Worm (Caenorhabditis elegans) whole organism, L3 larva: ENCODE data around the gene sre-40.

Experiments used
- R02D3.7 ChIP-seq: fragments of 150-350 bp; optimal IDR thresholded peaks from 2 replicates; lab custom pipeline; 2014; ENCODE audit warnings: missing biosample characterization, missing genetic modification characterization
- aly-2 ChIP-seq: fragments of 150-350 bp; optimal IDR thresholded peaks from 2 replicates; lab custom pipeline; 2014; ENCODE audit warnings: missing biosample characterization, missing genetic modification characterization
- ama-1 ChIP-seq: fragments of 150-350 bp; optimal IDR thresholded peaks from 2 replicates; lab custom pipeline; 2018
- ceh-16 ChIP-seq: sonication (generic microtip); optimal IDR thresholded peaks from 2 replicates; lab custom pipeline; 2017; ENCODE audit warnings: missing biosample characterization, missing genetic modification characterization
- ceh-28 ChIP-seq: fragments of 150-350 bp; optimal IDR thresholded peaks from 2 replicates; lab custom pipeline; 2014; ENCODE audit warnings: missing biosample characterization, missing genetic modification reagents, missing genetic modification characterization
- elt-1 ChIP-seq: fragments of 150-350 bp; optimal IDR thresholded peaks from 2 replicates; lab custom pipeline; 2014; ENCODE audit warnings: missing biosample characterization, missing genetic modification characterization
- elt-2 ChIP-seq: sonication (generic microtip); optimal IDR thresholded peaks from 2 replicates; lab custom pipeline; 2016; ENCODE audit warnings: missing genetic modification reagents, mild to moderate bottlenecking, missing genetic modification characterization, missing compliant biosample characterization
- eor-1 ChIP-seq, 2 experiments: fragments of 150-350 bp; optimal IDR thresholded peaks; 2 replicates each; lab custom pipeline; 2014 to 2018; ENCODE audit warnings: missing biosample characterization in 2 of 2, missing genetic modification characterization in 2 of 2
- fos-1 ChIP-seq: fragments of 150-350 bp; optimal IDR thresholded peaks from 2 replicates; lab custom pipeline; 2014; ENCODE audit warnings: missing biosample characterization, missing genetic modification characterization
- lin-39 ChIP-seq: fragments of 150-350 bp; optimal IDR thresholded peaks from 2 replicates; lab custom pipeline; 2018; ENCODE audit warnings: missing biosample characterization, missing genetic modification reagents, missing genetic modification characterization
- lsy-12 ChIP-seq: sonication (generic microtip); optimal IDR thresholded peaks from 2 replicates; lab custom pipeline; 2016; ENCODE audit warnings: mild to moderate bottlenecking, missing genetic modification characterization, missing compliant biosample characterization
- mml-1 ChIP-seq: fragments of 150-350 bp; sonication (generic microtip); optimal IDR thresholded peaks from 3 replicates; lab custom pipeline; 2014; ENCODE audit warnings: missing biosample characterization, missing genetic modification characterization
- nfya-1 ChIP-seq: sonication (generic microtip); optimal IDR thresholded peaks from 2 replicates; lab custom pipeline; 2017; ENCODE audit warnings: missing genetic modification characterization, mild to moderate bottlenecking, missing compliant biosample characterization, antibody characterized with exemption, moderate library complexity; ENCODE audit not compliant: insufficient read depth
- nhr-12 ChIP-seq: fragments of 150-350 bp; optimal IDR thresholded peaks from 2 replicates; lab custom pipeline; 2014; ENCODE audit warnings: missing biosample characterization, missing genetic modification characterization
- nhr-237 ChIP-seq: fragments of 150-350 bp; optimal IDR thresholded peaks from 2 replicates; lab custom pipeline; 2014; ENCODE audit warnings: missing biosample characterization, missing genetic modification characterization
- nhr-25 ChIP-seq: sonication (generic microtip); optimal IDR thresholded peaks from 2 replicates; lab custom pipeline; 2017; ENCODE audit warnings: missing biosample characterization, missing genetic modification characterization
- nhr-28 ChIP-seq: fragments of 150-350 bp; optimal IDR thresholded peaks from 2 replicates; lab custom pipeline; 2014; ENCODE audit warnings: missing biosample characterization, missing genetic modification characterization
- nhr-43 ChIP-seq: sonication (generic microtip); optimal IDR thresholded peaks from 2 replicates; lab custom pipeline; 2016; ENCODE audit warnings: mild to moderate bottlenecking, missing genetic modification characterization, missing compliant biosample characterization; ENCODE audit not compliant: poor library complexity, severe bottlenecking
- nhr-76 ChIP-seq: fragments of 150-350 bp; sonication (generic microtip); optimal IDR thresholded peaks from 5 replicates; lab custom pipeline; 2014; ENCODE audit warnings: missing biosample characterization, missing genetic modification characterization
- nhr-77 ChIP-seq: fragments of 150-350 bp; optimal IDR thresholded peaks from 2 replicates; lab custom pipeline; 2014; ENCODE audit warnings: missing biosample characterization, missing genetic modification characterization
- pha-4 ChIP-seq: fragments of 150-350 bp; optimal IDR thresholded peaks from 2 replicates; lab custom pipeline; 2014; ENCODE audit warnings: missing biosample characterization, missing genetic modification reagents, missing genetic modification characterization
- pqm-1 ChIP-seq: fragments of 150-350 bp; optimal IDR thresholded peaks from 2 replicates; lab custom pipeline; 2017; ENCODE audit warnings: missing biosample characterization, missing genetic modification characterization, inconsistent platforms
- sea-2 ChIP-seq: fragments of 150-350 bp; sonication (generic microtip); optimal IDR thresholded peaks from 4 replicates; lab custom pipeline; 2014; ENCODE audit warnings: missing biosample characterization, missing genetic modification reagents, missing genetic modification characterization
- skn-1 ChIP-seq: fragments of 150-350 bp; optimal IDR thresholded peaks from 2 replicates; lab custom pipeline; 2014; ENCODE audit warnings: missing biosample characterization, missing genetic modification characterization
- snpc-4 ChIP-seq: fragments of 150-350 bp; optimal IDR thresholded peaks from 2 replicates; lab custom pipeline; 2014; ENCODE audit warnings: missing biosample characterization, missing genetic modification characterization
- tbx-2 ChIP-seq: sonication (generic microtip); optimal IDR thresholded peaks from 2 replicates; lab custom pipeline; 2016; ENCODE audit warnings: mild to moderate bottlenecking, missing genetic modification characterization, missing compliant biosample characterization
- unc-39 ChIP-seq: sonication (generic microtip); optimal IDR thresholded peaks from 4 replicates; lab custom pipeline; 2017; ENCODE audit warnings: missing biosample characterization, missing genetic modification characterization
- ztf-4 ChIP-seq: fragments of 150-350 bp; optimal IDR thresholded peaks from 2 replicates; lab custom pipeline; 2014; ENCODE audit warnings: missing biosample characterization, missing genetic modification characterization

The sre-40 gene

DNA sequence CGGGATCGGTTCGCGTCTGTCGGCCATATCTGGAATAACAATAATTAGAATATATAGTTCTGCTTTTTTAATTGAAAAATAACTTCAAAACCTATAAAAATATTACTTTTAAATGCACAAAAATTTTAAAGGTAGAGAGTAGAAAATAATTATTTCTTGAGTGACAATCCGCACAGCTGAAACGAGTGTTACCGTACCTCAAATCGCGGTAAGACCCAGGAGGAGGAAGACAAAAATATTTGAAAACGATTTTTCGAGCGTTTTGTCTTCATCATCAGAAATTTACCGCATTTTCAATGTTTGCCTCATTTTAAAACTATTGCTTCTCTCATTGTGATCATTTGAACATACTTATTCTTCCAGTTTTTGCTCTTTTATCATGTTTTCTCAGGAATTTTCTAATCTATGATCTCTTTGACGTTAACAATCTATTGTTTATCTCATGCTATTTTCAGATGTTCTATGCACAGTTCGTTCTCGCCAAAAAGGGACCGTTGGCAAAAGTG, 14.7 kb upstream of the sre-40 start, which contains the start of the genes rpn-5 and scc-1 (continued):
- TF ChIP-seq ama-1 (lab: Kevin White, UChicago), result no peak
- TF ChIP-seq nhr-77 (tag; lab: Kevin White, UChicago), result no peak
- TF ChIP-seq, all 47 proteins: peak for 16

DNA sequence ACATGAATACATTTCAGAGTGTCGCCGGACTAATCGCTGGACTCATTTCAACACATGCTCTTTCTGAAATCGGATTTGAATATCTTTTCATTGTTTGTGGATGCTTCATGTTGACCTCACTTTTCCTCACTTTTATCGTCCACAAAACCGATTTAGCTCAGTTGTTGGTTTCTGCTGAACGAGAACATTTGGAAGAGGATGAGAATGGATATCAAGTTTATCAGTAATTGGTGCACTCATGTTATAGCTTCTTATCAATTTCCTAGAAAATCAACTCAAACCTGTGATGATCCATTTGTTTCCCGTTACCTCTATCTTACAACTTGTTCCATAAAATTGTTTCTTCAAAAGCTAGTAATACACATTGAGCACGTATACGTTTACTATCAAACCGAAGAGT, 12.5 kb upstream of the sre-40 start:
- TF ChIP-seq nhr-43 (tag; lab: Kevin White, UChicago) (peak; percentile 12), sea-2 (GFP tag; lab: Kevin White, UChicago) (no peak)

DNA sequence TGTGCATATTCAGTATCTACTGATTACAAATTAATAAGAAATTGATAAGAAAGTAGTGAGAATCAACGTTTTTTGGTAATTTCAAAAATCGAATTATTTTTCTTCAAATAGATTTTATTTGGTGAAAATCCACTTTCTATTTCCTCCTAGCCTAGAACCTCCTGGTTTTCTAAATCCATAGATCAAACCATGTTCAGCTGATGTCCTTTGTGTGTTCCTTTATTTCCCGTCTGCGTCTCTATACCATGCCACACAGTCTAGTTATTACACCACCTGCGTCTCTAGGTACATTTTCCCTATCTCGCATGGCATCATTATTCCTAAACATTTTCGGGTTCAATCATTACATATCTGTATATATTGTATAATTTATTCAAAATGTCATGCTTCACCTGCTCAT, 9.5 kb upstream of the sre-40 start, which contains the start of gene F10G7.5:
Gene F10G7.5 (plus strand): TSS at position 286 of the 400 bp plus-strand sequence.
- TF ChIP-seq ceh-16 (tag; lab: Kevin White, UChicago), result no peak
- TF ChIP-seq R02D3.7 (tag; lab: Kevin White, UChicago), result no peak
- no peak for TF ChIP-seq nhr-77 (tag; lab: Kevin White, UChicago)
- no peak for TF ChIP-seq nhr-28 (tag; lab: Kevin White, UChicago)
- TF ChIP-seq elt-2 (tag; lab: Kevin White, UChicago), result peak; percentile 58
- TF ChIP-seq elt-1, result no peak
- no peak for TF ChIP-seq skn-1 (tag; lab: Kevin White, UChicago)
- no peak for TF ChIP-seq lin-39
- no peak for TF ChIP-seq tbx-2 (tag; lab: Kevin White, UChicago)
- TF ChIP-seq nfya-1 (tag; lab: Kevin White, UChicago), result peak; percentile 31
- TF ChIP-seq, all 47 proteins: peak for 2

DNA sequence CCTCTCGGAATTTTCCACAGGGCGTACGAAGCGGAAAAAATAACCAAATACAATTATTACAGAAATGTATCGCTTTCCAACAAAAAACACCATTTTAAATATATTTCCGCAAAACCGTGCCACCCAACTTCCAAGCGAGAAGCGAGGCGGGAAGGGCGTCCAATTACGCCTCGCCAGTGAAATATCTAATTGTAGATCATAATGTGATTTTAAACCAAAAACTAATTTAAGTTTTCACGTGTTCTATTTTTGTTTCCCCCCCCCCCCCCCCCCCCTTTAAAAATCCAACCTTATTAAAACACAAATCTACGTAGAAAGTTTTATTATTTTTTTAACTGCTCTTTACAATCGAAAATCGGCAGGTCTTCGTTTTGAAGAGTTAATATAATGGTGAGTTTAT, 5.9 kb upstream of the sre-40 start, which contains the start of gene F10G7.12:
Gene F10G7.12 (plus strand): TSS at position 301 of the 400 bp plus-strand sequence.
- TF ChIP-seq ceh-28 (tag; lab: Kevin White, UChicago) (no peak), elt-2 (tag; lab: Kevin White, UChicago) (no peak), fos-1 (tag; lab: Kevin White, UChicago) (no peak), lsy-12 (no peak), nhr-237 (tag; lab: Kevin White, UChicago) (no peak), sea-2 (GFP tag; lab: Kevin White, UChicago) (no peak), nhr-43 (tag; lab: Kevin White, UChicago) (no peak), ama-1 (lab: Kevin White, UChicago) (no peak), mml-1 (tag; lab: Kevin White, UChicago) (no peak), ceh-16 (tag; lab: Kevin White, UChicago) (no peak), nhr-28 (tag; lab: Kevin White, UChicago) (no peak), aly-2 (tag; lab: Kevin White, UChicago) (no peak), nhr-76 (tag; lab: Kevin White, UChicago) (no peak), skn-1 (tag; lab: Kevin White, UChicago) (no peak)
- TF ChIP-seq, all 47 proteins: peak for 0

DNA sequence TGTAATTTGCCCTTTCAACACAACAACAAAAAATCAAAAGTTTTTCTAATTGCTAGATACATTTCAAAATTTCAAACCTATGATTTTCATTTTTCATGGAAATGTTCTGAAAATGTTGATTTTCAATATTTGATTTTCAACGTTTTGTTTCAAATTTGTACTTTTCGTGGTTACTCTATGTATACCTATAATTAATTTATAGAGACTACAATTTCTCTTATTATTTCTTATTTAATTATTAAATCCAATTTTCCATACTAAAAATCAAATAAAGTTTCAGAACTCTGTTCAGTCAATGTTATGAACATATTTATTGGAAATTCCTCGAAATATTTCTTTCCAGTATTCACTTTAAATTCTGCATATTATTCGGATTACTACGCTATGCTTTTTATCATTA, 3.3 kb upstream of the sre-40 start, which contains the start of gene sre-39:
Gene sre-39 (plus strand): TSS at position 301 of the 400 bp plus-strand sequence.
- TF ChIP-seq nhr-237 (tag; lab: Kevin White, UChicago) (no peak), ztf-4 (no peak), skn-1 (tag; lab: Kevin White, UChicago) (no peak), nhr-28 (tag; lab: Kevin White, UChicago) (no peak), mml-1 (tag; lab: Kevin White, UChicago) (no peak), nhr-12 (tag; lab: Kevin White, UChicago) (no peak), snpc-4 (tag; lab: Kevin White, UChicago) (no peak), elt-1 (no peak), eor-1 (tag; optimal IDR thresholded peaks at IDR 0.05; lab: Kevin White, UChicago) (no peak), elt-2 (tag; lab: Kevin White, UChicago) (no peak), unc-39 (tag; lab: Kevin White, UChicago) (no peak), pqm-1 (no peak), nhr-25 (no peak), pha-4 (tag; lab: Kevin White, UChicago) (no peak), nhr-77 (tag; lab: Kevin White, UChicago) (no peak)

DNA sequence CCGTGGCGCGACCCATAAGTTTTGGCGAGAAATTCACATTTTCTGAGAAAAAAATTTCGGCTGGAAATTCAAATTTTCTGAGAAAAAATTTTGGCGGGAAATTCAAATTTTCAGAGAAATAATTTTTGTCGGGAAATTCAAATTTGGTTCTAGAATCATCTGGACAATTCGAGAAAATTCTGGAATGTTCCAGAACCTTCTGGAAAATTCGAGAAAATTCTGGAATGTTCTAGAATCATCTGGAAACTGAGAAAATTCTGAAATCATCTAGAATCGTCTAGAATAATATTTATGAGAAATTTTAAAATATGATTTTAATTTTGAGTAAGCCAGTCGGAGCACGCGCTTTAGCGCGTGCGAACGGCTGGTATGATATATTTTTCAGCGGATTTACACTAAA, 1.3 kb upstream of the sre-40 start:
- TF ChIP-seq nhr-76 (tag; lab: Kevin White, UChicago), result no peak
- no peak for TF ChIP-seq nfya-1 (tag; lab: Kevin White, UChicago)
- TF ChIP-seq, all 47 proteins: peak for 0
